Worm (Caenorhabditis elegans): Measurements from ENCODE around the gene ttyh-1.

ttyh-1 gene

ce11 chrX:11337095-11337494 lies 31.4 kb upstream of the ttyh-1 start:
- TF ChIP-seq flh-1 (GFP tag; optimal IDR thresholded peaks at IDR 0.05): no peak
- no peak for TF ChIP-seq hlh-1 (tag; optimal IDR thresholded peaks at IDR 0.05)
- TF ChIP-seq nhr-2 (tag; optimal IDR thresholded peaks at IDR 0.05): no peak
- TF ChIP-seq ces-1 (GFP tag; optimal IDR thresholded peaks at IDR 0.05): no peak
- TF ChIP-seq unc-39 (tag; optimal IDR thresholded peaks at IDR 0.05): no peak
- no peak for TF ChIP-seq nhr-28 (tag; optimal IDR thresholded peaks at IDR 0.05)
- TF ChIP-seq mab-5 (tag; optimal IDR thresholded peaks at IDR 0.05): no peak
- no peak for TF ChIP-seq unc-62 (GFP tag; optimal IDR thresholded peaks at IDR 0.05)
- TF ChIP-seq elt-3 (tag; optimal IDR thresholded peaks at IDR 0.05): no peak

- no peak for TF ChIP-seq ceh-39 (tag; optimal IDR thresholded peaks at IDR 0.05)
- no peak for TF ChIP-seq mab-5 (tag; optimal IDR thresholded peaks at IDR 0.05)
- TF ChIP-seq unc-39 (tag; optimal IDR thresholded peaks at IDR 0.05): no peak
- TF ChIP-seq nhr-12 (tag; optimal IDR thresholded peaks at IDR 0.05): no peak
- no peak for TF ChIP-seq ztf-11 (tag; optimal IDR thresholded peaks at IDR 0.05)
Observed at ce11 chrX:11337783-11338182, 30.7 kb upstream of the ttyh-1 start, which contains the start of gene gcy-9. gcy-9 (minus strand) TSS chrX:11337883.

ce11 chrX:11339375-11339924 lies 29.1 kb upstream of the ttyh-1 start, which contains the start of gene aco-1:
aco-1 (plus strand) TSS chrX:11339874.
- peak; percentile 27 for TF ChIP-seq sptf-1 (tag; optimal IDR thresholded peaks at IDR 0.05)
- TF ChIP-seq mls-2 (tag; optimal IDR thresholded peaks at IDR 0.05): peak; percentile 15
- peak; percentile 23 for TF ChIP-seq ham-2 (GFP tag; optimal IDR thresholded peaks at IDR 0.05)
- TF ChIP-seq nhr-2 (tag; optimal IDR thresholded peaks at IDR 0.05): peak; percentile 52
- TF ChIP-seq elt-1 (tag; optimal IDR thresholded peaks at IDR 0.05; ENCODE audit: borderline replicate concordance, insufficient read depth): peak; percentile 71
- TF ChIP-seq nhr-12 (tag; optimal IDR thresholded peaks at IDR 0.05): peak; percentile 15
- TF ChIP-seq mep-1 (tag; optimal IDR thresholded peaks at IDR 0.05): peak; percentile 21
- no peak for TF ChIP-seq pha-4 (tag; optimal IDR thresholded peaks at IDR 0.05)
- no peak for TF ChIP-seq hlh-1 (tag; optimal IDR thresholded peaks at IDR 0.05)
- no peak for TF ChIP-seq ztf-11 (tag; optimal IDR thresholded peaks at IDR 0.05)
- no peak for TF ChIP-seq nhr-76 (tag; optimal IDR thresholded peaks at IDR 0.05)
- no peak for TF ChIP-seq snpc-4 (tag; optimal IDR thresholded peaks at IDR 0.05)
- TF ChIP-seq lin-13 (tag; optimal IDR thresholded peaks at IDR 0.05): peak; percentile 24
- TF ChIP-seq flh-1 (GFP tag; optimal IDR thresholded peaks at IDR 0.05): no peak
- TF ChIP-seq M03D4.4 (tag; optimal IDR thresholded peaks at IDR 0.05): peak; percentile 27
- no peak for TF ChIP-seq zip-8 (tag; optimal IDR thresholded peaks at IDR 0.05)
- TF ChIP-seq sem-2 (GFP tag; optimal IDR thresholded peaks at IDR 0.05): no peak

- no peak for TF ChIP-seq ceh-43 (GFP tag; optimal IDR thresholded peaks at IDR 0.05)
- TF ChIP-seq zip-8 (tag; optimal IDR thresholded peaks at IDR 0.05): no peak
- TF ChIP-seq ztf-11 (tag; optimal IDR thresholded peaks at IDR 0.05): no peak
- TF ChIP-seq tbx-8 (GFP tag; optimal IDR thresholded peaks at IDR 0.05): no peak
- TF ChIP-seq bed-3 (GFP tag; optimal IDR thresholded peaks at IDR 0.05): no peak
- TF ChIP-seq hlh-1 (tag; optimal IDR thresholded peaks at IDR 0.05): no peak
- no peak for TF ChIP-seq ceh-83 (GFP tag; optimal IDR thresholded peaks at IDR 0.05)
- TF ChIP-seq nhr-237 (tag; optimal IDR thresholded peaks at IDR 0.05): no peak
- TF ChIP-seq cnd-1 (tag; optimal IDR thresholded peaks at IDR 0.05): no peak
- no peak for TF ChIP-seq nhr-76 (tag; optimal IDR thresholded peaks at IDR 0.05)
Observed at ce11 chrX:11340478-11340877, 28.0 kb upstream of the ttyh-1 start.

ce11 chrX:11344899-11345298 lies 23.6 kb upstream of the ttyh-1 start:
- no peak for TF ChIP-seq mls-2 (tag; optimal IDR thresholded peaks at IDR 0.05)
- peak; percentile 21 for TF ChIP-seq unc-62 (GFP tag; optimal IDR thresholded peaks at IDR 0.05)
- no peak for TF ChIP-seq unc-120 (tag; optimal IDR thresholded peaks at IDR 0.05; ENCODE audit: poor library complexity, severe bottlenecking)
- TF ChIP-seq lin-13 (tag; optimal IDR thresholded peaks at IDR 0.05): no peak
- TF ChIP-seq cnd-1 (tag; optimal IDR thresholded peaks at IDR 0.05): no peak
- TF ChIP-seq zip-8 (tag; optimal IDR thresholded peaks at IDR 0.05): no peak
- no peak for TF ChIP-seq snpc-4 (tag; optimal IDR thresholded peaks at IDR 0.05)
- TF ChIP-seq drap-1 (GFP tag; optimal IDR thresholded peaks at IDR 0.05): no peak
- TF ChIP-seq nhr-28 (tag; optimal IDR thresholded peaks at IDR 0.05): no peak
- peak; percentile 61 for TF ChIP-seq hlh-1 (tag; optimal IDR thresholded peaks at IDR 0.05)

All from whole organism, mixed stage, embryonic.